Fruit fly (Drosophila melanogaster) whole organism, embryonic: ENCODE measurements around the gene esg.

Experiments
- Adf1 ChIP-seq: fragments of 200-800 bp; sonication (Bioruptor generic); IDR thresholded peaks from 2 replicates; pipeline ENCODE4 v1.3.6; 2022; ENCODE audit warnings: missing biosample characterization, missing genetic modification characterization
- Atf-2 ChIP-seq: fragments of 200-800 bp; sonication (Bioruptor generic); optimal IDR thresholded peaks from 2 replicates; lab custom pipeline; 2016; ENCODE audit warnings: missing biosample characterization, missing genetic modification characterization
- Atf3 ChIP-seq: fragments of 200-800 bp; sonication (Bioruptor generic); optimal IDR thresholded peaks from 3 replicates; lab custom pipeline; 2016; ENCODE audit warnings: missing biosample characterization, missing genetic modification characterization
- B-H1 ChIP-seq: fragments of 200-800 bp; sonication (Bioruptor generic); IDR thresholded peaks from 3 replicates; pipeline ENCODE4 v1.3.6; 2022; ENCODE audit warnings: missing biosample characterization, missing genetic modification characterization
- CG11695 ChIP-seq: fragments of 200-800 bp; sonication (Bioruptor generic); IDR thresholded peaks from 3 replicates; pipeline ENCODE4 v1.3.6; 2022; ENCODE audit warnings: missing biosample characterization, missing genetic modification characterization
- CG11696 ChIP-seq: fragments of 200-800 bp; sonication (Bioruptor generic); IDR thresholded peaks from 2 replicates; pipeline ENCODE4 v1.3.6; 2022; ENCODE audit warnings: missing biosample characterization, missing genetic modification characterization
- CG12104 ChIP-seq: fragments of 200-800 bp; sonication (Bioruptor generic); optimal IDR thresholded peaks from 3 replicates; lab custom pipeline; 2016; ENCODE audit warnings: missing biosample characterization, missing genetic modification characterization
- CG14014 ChIP-seq: fragments of 200-800 bp; sonication (Bioruptor generic); IDR thresholded peaks from 2 replicates; pipeline ENCODE4 v1.3.6; 2022; ENCODE audit warnings: missing biosample characterization, missing genetic modification characterization
- CG14710 ChIP-seq: fragments of 200-800 bp; sonication (Bioruptor generic); optimal IDR thresholded peaks from 3 replicates; lab custom pipeline; 2019; ENCODE audit warnings: missing biosample characterization, mild to moderate bottlenecking, missing genetic modification characterization, moderate library complexity
- CG15073 ChIP-seq: fragments of 200-800 bp; sonication (Bioruptor generic); optimal IDR thresholded peaks from 2 replicates; lab custom pipeline; 2016; ENCODE audit warnings: missing biosample characterization, missing genetic modification characterization
- CG1647 ChIP-seq: fragments of 200-800 bp; sonication (Bioruptor generic); optimal IDR thresholded peaks from 3 replicates; lab custom pipeline; 2016; ENCODE audit warnings: missing biosample characterization, missing genetic modification characterization
- CG17612 ChIP-seq: fragments of 200-800 bp; sonication (Bioruptor generic); IDR thresholded peaks from 2 replicates; pipeline ENCODE4 v1.3.6; 2022; ENCODE audit warnings: missing biosample characterization, missing genetic modification characterization
- CG18599 ChIP-seq: fragments of 200-800 bp; sonication (Bioruptor generic); optimal IDR thresholded peaks from 3 replicates; lab custom pipeline; 2017; ENCODE audit warnings: missing biosample characterization, missing genetic modification characterization, mild to moderate bottlenecking, moderate library complexity, missing genetic modification reagents
- CG18764 ChIP-seq: fragments of 200-800 bp; sonication (Bioruptor generic); optimal IDR thresholded peaks from 3 replicates; lab custom pipeline; 2016; ENCODE audit warnings: missing biosample characterization, missing genetic modification characterization
- CG3163 ChIP-seq: fragments of 200-800 bp; sonication (Bioruptor generic); optimal IDR thresholded peaks from 3 replicates; lab custom pipeline; 2016; ENCODE audit warnings: missing biosample characterization, missing genetic modification characterization
- CG3726 ChIP-seq: fragments of 200-800 bp; sonication (Bioruptor generic); IDR thresholded peaks from 3 replicates; pipeline ENCODE4, ENCODE4 v1.3.6; 2022; ENCODE audit warnings: missing biosample characterization, missing genetic modification characterization
- CG4282 ChIP-seq: fragments of 200-800 bp; sonication (Bioruptor generic); optimal IDR thresholded peaks from 2 replicates; lab custom pipeline; 2016; ENCODE audit warnings: missing biosample characterization, missing genetic modification characterization
- CG4820 ChIP-seq: fragments of 200-800 bp; sonication (Bioruptor generic); optimal IDR thresholded peaks from 3 replicates; lab custom pipeline; 2016; ENCODE audit warnings: missing biosample characterization, missing genetic modification characterization
- CG6654 ChIP-seq: fragments of 200-800 bp; sonication (Bioruptor generic); optimal IDR thresholded peaks from 2 replicates; lab custom pipeline; 2017; ENCODE audit warnings: missing biosample characterization, mild to moderate bottlenecking, missing genetic modification characterization
- CG6854 ChIP-seq: fragments of 200-800 bp; sonication (Bioruptor generic); optimal IDR thresholded peaks from 3 replicates; lab custom pipeline; 2017; ENCODE audit warnings: missing biosample characterization, mild to moderate bottlenecking, missing genetic modification characterization
- CG7271 ChIP-seq: fragments of 200-800 bp; sonication (Bioruptor generic); optimal IDR thresholded peaks from 2 replicates; lab custom pipeline; 2018; ENCODE audit warnings: missing biosample characterization, mild to moderate bottlenecking, missing genetic modification characterization, moderate library complexity
- CG8089 ChIP-seq: fragments of 200-800 bp; sonication (Bioruptor generic); optimal IDR thresholded peaks from 3 replicates; lab custom pipeline; 2016; ENCODE audit warnings: missing biosample characterization, missing genetic modification characterization
- CG8924 ChIP-seq: fragments of 200-800 bp; optimal IDR thresholded peaks from 3 replicates; lab custom pipeline; 2019; ENCODE audit warnings: missing biosample characterization, mild to moderate bottlenecking, missing genetic modification characterization, moderate library complexity
- CTCF ChIP-seq: fragments of 200-800 bp; sonication (Bioruptor generic); optimal IDR thresholded peaks from 2 replicates; lab custom pipeline; 2017; ENCODE audit warnings: missing biosample characterization, mild to moderate bottlenecking, missing genetic modification characterization, moderate library complexity
- Dek ChIP-seq: fragments of 200-800 bp; sonication (Bioruptor generic); optimal IDR thresholded peaks from 3 replicates; lab custom pipeline; 2019; ENCODE audit warnings: missing biosample characterization, mild to moderate bottlenecking, missing genetic modification characterization, moderate library complexity
- Dip3 ChIP-seq: fragments of 200-800 bp; sonication (Bioruptor generic); optimal IDR thresholded peaks from 3 replicates; lab custom pipeline; 2016; ENCODE audit warnings: missing biosample characterization, missing genetic modification characterization
- H15 ChIP-seq: fragments of 200-800 bp; sonication (Bioruptor generic); IDR thresholded peaks from 3 replicates; pipeline ENCODE4 v1.3.6; 2022; ENCODE audit warnings: missing biosample characterization, missing genetic modification characterization
- HLH3B ChIP-seq: fragments of 200-800 bp; sonication (Bioruptor generic); IDR thresholded peaks from 2 replicates; pipeline ENCODE4 v1.3.6; 2022; ENCODE audit warnings: missing biosample characterization, missing genetic modification characterization
- HmgZ ChIP-seq: fragments of 200-800 bp; sonication (Bioruptor generic); optimal IDR thresholded peaks from 2 replicates; lab custom pipeline; 2018; ENCODE audit warnings: missing biosample characterization, mild to moderate bottlenecking, missing genetic modification characterization
- Hr78 ChIP-seq, 2 experiments: fragments of 200-800 bp in 1 of 2; fragments of >200 bp in 1 of 2; sonication (Bioruptor generic) in 1 of 2; optimal IDR thresholded peaks; 2 replicates each; lab custom pipeline; 2017 to 2019; ENCODE audit warnings: missing biosample characterization in 2 of 2, missing genetic modification characterization in 2 of 2, mild to moderate bottlenecking in 1 of 2, moderate library complexity in 1 of 2
- Mad ChIP-seq: fragments of 200-800 bp; sonication (Bioruptor generic); optimal IDR thresholded peaks from 2 replicates; lab custom pipeline; 2016; ENCODE audit warnings: missing biosample characterization, missing genetic modification characterization
- NFAT ChIP-seq: fragments of 200-800 bp; sonication (Bioruptor generic); IDR thresholded peaks from 2 replicates; pipeline ENCODE4 v1.3.6; 2022; ENCODE audit warnings: missing biosample characterization, missing genetic modification characterization
- Poxn ChIP-seq: fragments of 200-800 bp; sonication (Bioruptor generic); IDR thresholded peaks from 2 replicates; pipeline ENCODE4 v1.3.6; 2022; ENCODE audit warnings: missing biosample characterization, missing genetic modification characterization
- Ravus ChIP-seq: fragments of 200-800 bp; sonication (Bioruptor generic); IDR thresholded peaks from 2 replicates; pipeline ENCODE4 v1.3.6; 2022; ENCODE audit warnings: missing biosample characterization, missing genetic modification characterization
- Scr ChIP-seq: fragments of 200-800 bp; sonication (Bioruptor generic); IDR thresholded peaks from 2 replicates; pipeline ENCODE4 v1.3.6; 2022; ENCODE audit warnings: missing biosample characterization, missing genetic modification characterization; ENCODE audit not compliant: partially characterized antibody
- Sox102F ChIP-seq: fragments of 200-800 bp; sonication (Bioruptor generic); optimal IDR thresholded peaks from 2 replicates; lab custom pipeline; 2018; ENCODE audit warnings: missing biosample characterization, mild to moderate bottlenecking, missing genetic modification characterization, moderate library complexity
- bab2 ChIP-seq: fragments of 200-800 bp; sonication (Bioruptor generic); optimal IDR thresholded peaks from 2 replicates; lab custom pipeline; 2016; ENCODE audit warnings: missing biosample characterization, missing genetic modification characterization
- bigmax ChIP-seq: fragments of 200-800 bp; sonication (Bioruptor generic); optimal IDR thresholded peaks from 2 replicates; lab custom pipeline; 2018; ENCODE audit warnings: missing biosample characterization, mild to moderate bottlenecking, missing genetic modification characterization
- chn ChIP-seq: fragments of 200-800 bp; sonication (Bioruptor generic); optimal IDR thresholded peaks from 2 replicates; lab custom pipeline; 2016; ENCODE audit warnings: missing biosample characterization, missing genetic modification characterization
- dmrt99B ChIP-seq: fragments of 200-800 bp; sonication (Bioruptor generic); optimal IDR thresholded peaks from 2 replicates; lab custom pipeline; 2018; ENCODE audit warnings: missing biosample characterization, mild to moderate bottlenecking, missing genetic modification characterization, moderate library complexity
- esg ChIP-seq: fragments of 200-800 bp; sonication (Bioruptor generic); conservative IDR thresholded peaks from 2 replicates; pipeline ENCODE4 v1.3.6; 2022; ENCODE audit warnings: missing biosample characterization, missing genetic modification characterization
- gce ChIP-seq: fragments of 200-800 bp; sonication (Bioruptor generic); IDR thresholded peaks from 3 replicates; pipeline ENCODE4 v1.3.6; 2022; ENCODE audit warnings: missing biosample characterization, missing genetic modification characterization
- klu ChIP-seq: fragments of 200-800 bp; sonication (Bioruptor generic); IDR thresholded peaks from 2 replicates; pipeline ENCODE4 v1.3.6; 2022; ENCODE audit warnings: missing biosample characterization, missing genetic modification characterization
- lmd ChIP-seq: fragments of 200-800 bp; sonication (Bioruptor generic); IDR thresholded peaks from 2 replicates; pipeline ENCODE4 v1.3.6; 2022; ENCODE audit warnings: missing biosample characterization, missing genetic modification characterization
- lov ChIP-seq, 2 experiments: fragments of 200-800 bp in 1 of 2; fragments of >200 bp in 1 of 2; sonication (Bioruptor generic) in 1 of 2; IDR thresholded peaks in 1 of 2; optimal IDR thresholded peaks in 1 of 2; 2 replicates in 1 of 2; 3 replicates in 1 of 2; pipeline versions ENCODE4 v1.3.6 to Lab custom; 2017 to 2022; ENCODE audit warnings: missing biosample characterization in 1 of 2, missing genetic modification characterization in 1 of 2
- sd ChIP-seq: fragments of 200-800 bp; sonication (Bioruptor generic); optimal IDR thresholded peaks from 3 replicates; lab custom pipeline; 2018; ENCODE audit warnings: missing biosample characterization, mild to moderate bottlenecking, missing genetic modification characterization, moderate library complexity
- shn ChIP-seq: fragments of 200-800 bp; sonication (Bioruptor generic); optimal IDR thresholded peaks from 3 replicates; lab custom pipeline; 2016; ENCODE audit warnings: missing biosample characterization, missing genetic modification characterization
- so ChIP-seq: fragments of 200-800 bp; sonication (Bioruptor generic); IDR thresholded peaks from 3 replicates; pipeline ENCODE4 v1.3.6; 2022; ENCODE audit warnings: missing biosample characterization, missing genetic modification characterization
- tap ChIP-seq: fragments of 200-800 bp; optimal IDR thresholded peaks from 3 replicates; lab custom pipeline; 2019; ENCODE audit warnings: missing biosample characterization, mild to moderate bottlenecking, missing genetic modification characterization, moderate library complexity
- unpg ChIP-seq: fragments of 200-800 bp; sonication (Bioruptor generic); optimal IDR thresholded peaks from 3 replicates; lab custom pipeline; 2018; ENCODE audit warnings: missing biosample characterization, mild to moderate bottlenecking, missing genetic modification characterization, moderate library complexity
- vvl ChIP-seq: fragments of 200-800 bp; sonication (Bioruptor generic); IDR thresholded peaks from 2 replicates; pipeline ENCODE4 v1.3.6; 2022; ENCODE audit warnings: missing biosample characterization, missing genetic modification characterization
- wek ChIP-seq: fragments of 200-800 bp; sonication (Bioruptor generic); optimal IDR thresholded peaks from 3 replicates; lab custom pipeline; 2018; ENCODE audit warnings: missing biosample characterization, mild to moderate bottlenecking, missing genetic modification characterization, moderate library complexity
- yki ChIP-seq: fragments of >200 bp; optimal IDR thresholded peaks from 3 replicates; lab custom pipeline; 2018

The esg gene

dm6 chr2L:15333602-15334080 is at the start of gene esg (continued):
- TF ChIP-seq CG11695 (GFP tag; lab: Robert Waterston, UW): no peak
- no peak for TF ChIP-seq Atf3
- no peak for TF ChIP-seq CG11696
- no peak for TF ChIP-seq CG6854 (GFP tag; lab: Kevin White, UChicago)
- TF ChIP-seq yki (lab: Kevin White, UChicago): no peak
- TF ChIP-seq klu (GFP tag; lab: Robert Waterston, UW): no peak
- TF ChIP-seq sd: no peak
- no peak for TF ChIP-seq unpg (GFP tag; lab: Kevin White, UChicago)
- no peak for TF ChIP-seq bab2 (GFP tag; lab: Kevin White, UChicago)
- TF ChIP-seq NFAT (GFP tag; lab: Robert Waterston, UW): no peak
- TF ChIP-seq CG7271 (tag; lab: Kevin White, UChicago): peak; percentile 12
- TF ChIP-seq CG14014 (GFP tag; lab: Robert Waterston, UW): no peak
- peak; percentile 18 for TF ChIP-seq HmgZ
- TF ChIP-seq so (GFP tag; lab: Robert Waterston, UW): no peak
- no peak for TF ChIP-seq dmrt99B
- peak; percentile 83 for TF ChIP-seq CG3163 (GFP tag; lab: Kevin White, UChicago)
- TF ChIP-seq bigmax (GFP tag; lab: Kevin White, UChicago): no peak
- TF ChIP-seq lmd (GFP tag; lab: Robert Waterston, UW): no peak
- no peak for TF ChIP-seq Mad (GFP tag; lab: Kevin White, UChicago)
- TF ChIP-seq Hr78 (GFP tag; optimal IDR thresholded peaks at IDR 0.05; lab: Kevin White, UChicago): no peak
- TF ChIP-seq CG15073 (GFP tag; lab: Kevin White, UChicago): no peak
- no peak for TF ChIP-seq CG17612
- TF ChIP-seq CG1647: no peak
- peak; percentile 53 for TF ChIP-seq vvl
- TF ChIP-seq CG4820 (GFP tag; lab: Kevin White, UChicago): no peak
- no peak for TF ChIP-seq CG6654 (GFP tag; lab: Kevin White, UChicago)
- no peak for TF ChIP-seq chn (GFP tag; lab: Kevin White, UChicago)
- no peak for TF ChIP-seq tap
- no peak for TF ChIP-seq esg (GFP tag; lab: Robert Waterston, UW)
- no peak for TF ChIP-seq CTCF (GFP tag; lab: Kevin White, UChicago)
- no peak for TF ChIP-seq HLH3B (GFP tag; lab: Robert Waterston, UW)
- no peak for TF ChIP-seq Atf-2 (GFP tag; lab: Kevin White, UChicago)
- peak; percentile 8 for TF ChIP-seq CG8924 (tag; lab: Kevin White, UChicago)
- TF ChIP-seq Ravus: no peak
- TF ChIP-seq Sox102F (GFP tag; lab: Kevin White, UChicago): no peak
- TF ChIP-seq CG12104: no peak
- no peak for TF ChIP-seq Adf1 (GFP tag; lab: Robert Waterston, UW)
- no peak for TF ChIP-seq H15
- TF ChIP-seq B-H1 (GFP tag; lab: Robert Waterston, UW): no peak
- no peak for TF ChIP-seq CG4282 (GFP tag; lab: Kevin White, UChicago)
- no peak for TF ChIP-seq shn (GFP tag; lab: Kevin White, UChicago)
- no peak for TF ChIP-seq Dip3 (GFP tag; lab: Kevin White, UChicago)
- no peak for TF ChIP-seq Dek (tag; lab: Kevin White, UChicago)
- no peak for TF ChIP-seq CG14710 (tag; lab: Kevin White, UChicago)
- TF ChIP-seq gce: peak; percentile 38; the same call in 1 of the 3 replicates
- no peak for TF ChIP-seq CG18599 (GFP tag; lab: Kevin White, UChicago)
- no peak for TF ChIP-seq CG8089
- no peak for TF ChIP-seq wek (GFP tag; lab: Kevin White, UChicago)
- TF ChIP-seq lov (optimal IDR thresholded peaks at IDR 0.05; lab: Kevin White, UChicago): no peak
- TF ChIP-seq lov (GFP tag; IDR thresholded peaks at IDR 0.05; lab: Robert Waterston, UW): no peak
- TF ChIP-seq Poxn (GFP tag; lab: Robert Waterston, UW): no peak
- peak; percentile 42; the same call in 1 of the 2 replicates for TF ChIP-seq Scr (GFP tag; lab: Robert Waterston, UW)
- no peak for TF ChIP-seq CG3726
- no peak for TF ChIP-seq CG18764 (GFP tag; lab: Kevin White, UChicago)
